Worm (Caenorhabditis elegans) whole organism, L3 larva: ENCODE data around the gene srw-137.
A peak's percentile ranks its signal among the peaks of the same experiment; 100 is the strongest.

Experiments
- R02D3.7 ChIP-seq: fragments of 150-350 bp; optimal IDR thresholded peaks from 2 replicates; lab custom pipeline; 2014; ENCODE audit warnings: missing biosample characterization, missing genetic modification characterization
- ZK546.5 ChIP-seq: sonication (generic microtip); optimal IDR thresholded peaks from 2 replicates; lab custom pipeline; 2017; ENCODE audit warnings: missing biosample characterization, missing genetic modification characterization
- aly-2 ChIP-seq: fragments of 150-350 bp; optimal IDR thresholded peaks from 2 replicates; lab custom pipeline; 2014; ENCODE audit warnings: missing biosample characterization, missing genetic modification characterization
- ceh-16 ChIP-seq: sonication (generic microtip); optimal IDR thresholded peaks from 2 replicates; lab custom pipeline; 2017; ENCODE audit warnings: missing biosample characterization, missing genetic modification characterization
- ceh-28 ChIP-seq: fragments of 150-350 bp; optimal IDR thresholded peaks from 2 replicates; lab custom pipeline; 2014; ENCODE audit warnings: missing biosample characterization, missing genetic modification reagents, missing genetic modification characterization
- ceh-82 ChIP-seq: fragments of 150-350 bp; optimal IDR thresholded peaks from 2 replicates; lab custom pipeline; 2014; ENCODE audit warnings: missing biosample characterization, missing genetic modification characterization
- ceh-9 ChIP-seq: sonication (generic microtip); optimal IDR thresholded peaks from 2 replicates; lab custom pipeline; 2018; ENCODE audit warnings: missing biosample characterization, missing genetic modification characterization
- daf-12 ChIP-seq: fragments of 150-350 bp; optimal IDR thresholded peaks from 2 replicates; lab custom pipeline; 2014; ENCODE audit warnings: missing biosample characterization, missing genetic modification reagents, missing genetic modification characterization
- egl-27 ChIP-seq: sonication (generic microtip); optimal IDR thresholded peaks from 4 replicates; lab custom pipeline; 2017; ENCODE audit warnings: missing biosample characterization, missing genetic modification reagents, missing genetic modification characterization
- egl-5 ChIP-seq: fragments of 150-350 bp; optimal IDR thresholded peaks from 2 replicates; lab custom pipeline; 2017; ENCODE audit warnings: missing biosample characterization, missing genetic modification reagents, missing genetic modification characterization, inconsistent platforms
- elt-1 ChIP-seq: fragments of 150-350 bp; optimal IDR thresholded peaks from 2 replicates; lab custom pipeline; 2014; ENCODE audit warnings: missing biosample characterization, missing genetic modification characterization
- elt-2 ChIP-seq: sonication (generic microtip); optimal IDR thresholded peaks from 2 replicates; lab custom pipeline; 2016; ENCODE audit warnings: missing genetic modification reagents, mild to moderate bottlenecking, missing genetic modification characterization, missing compliant biosample characterization
- elt-3 ChIP-seq, 3 experiments: fragments of 150-350 bp in 1 of 3; sonication (generic microtip) in 2 of 3; optimal IDR thresholded peaks; 2 replicates in 2 of 3; 4 replicates in 1 of 3; lab custom pipeline; 2014 to 2017; ENCODE audit warnings: missing biosample characterization in 3 of 3, missing genetic modification characterization in 3 of 3
- eor-1 ChIP-seq, 2 experiments: fragments of 150-350 bp; optimal IDR thresholded peaks; 2 replicates each; lab custom pipeline; 2014 to 2018; ENCODE audit warnings: missing biosample characterization in 2 of 2, missing genetic modification characterization in 2 of 2
- fkh-2 ChIP-seq: fragments of 150-350 bp; optimal IDR thresholded peaks from 2 replicates; lab custom pipeline; 2014; ENCODE audit warnings: missing biosample characterization, missing genetic modification reagents, missing genetic modification characterization
- fos-1 ChIP-seq: fragments of 150-350 bp; optimal IDR thresholded peaks from 2 replicates; lab custom pipeline; 2014; ENCODE audit warnings: missing biosample characterization, missing genetic modification characterization
- hmg-11 ChIP-seq: sonication (generic microtip); optimal IDR thresholded peaks from 2 replicates; lab custom pipeline; 2016; ENCODE audit warnings: missing genetic modification characterization, missing compliant biosample characterization
- jun-1 ChIP-seq: fragments of 150-350 bp; optimal IDR thresholded peaks from 2 replicates; lab custom pipeline; 2014; ENCODE audit warnings: missing biosample characterization, missing genetic modification reagents, missing genetic modification characterization
- lin-15B ChIP-seq: fragments of 150-350 bp; optimal IDR thresholded peaks from 2 replicates; lab custom pipeline; 2014; ENCODE audit warnings: missing biosample characterization, missing genetic modification characterization
- lsy-12 ChIP-seq: sonication (generic microtip); optimal IDR thresholded peaks from 2 replicates; lab custom pipeline; 2016; ENCODE audit warnings: mild to moderate bottlenecking, missing genetic modification characterization, missing compliant biosample characterization
- mdl-1 ChIP-seq: fragments of 150-350 bp; optimal IDR thresholded peaks from 2 replicates; lab custom pipeline; 2014; ENCODE audit warnings: missing biosample characterization, missing genetic modification characterization
- nfya-1 ChIP-seq: sonication (generic microtip); optimal IDR thresholded peaks from 2 replicates; lab custom pipeline; 2017; ENCODE audit warnings: missing genetic modification characterization, mild to moderate bottlenecking, missing compliant biosample characterization, antibody characterized with exemption, moderate library complexity; ENCODE audit not compliant: insufficient read depth
- nhr-11 ChIP-seq: fragments of 150-350 bp; optimal IDR thresholded peaks from 2 replicates; lab custom pipeline; 2014; ENCODE audit warnings: missing biosample characterization, missing genetic modification characterization
- nhr-23 ChIP-seq: fragments of 150-350 bp; optimal IDR thresholded peaks from 2 replicates; lab custom pipeline; 2014; ENCODE audit warnings: missing biosample characterization, missing genetic modification reagents, missing genetic modification characterization
- nhr-237 ChIP-seq: fragments of 150-350 bp; optimal IDR thresholded peaks from 2 replicates; lab custom pipeline; 2014; ENCODE audit warnings: missing biosample characterization, missing genetic modification characterization
- nhr-25 ChIP-seq: sonication (generic microtip); optimal IDR thresholded peaks from 2 replicates; lab custom pipeline; 2017; ENCODE audit warnings: missing biosample characterization, missing genetic modification characterization
- nhr-43 ChIP-seq: sonication (generic microtip); optimal IDR thresholded peaks from 2 replicates; lab custom pipeline; 2016; ENCODE audit warnings: mild to moderate bottlenecking, missing genetic modification characterization, missing compliant biosample characterization; ENCODE audit not compliant: poor library complexity, severe bottlenecking
- nhr-67 ChIP-seq: fragments of 150-350 bp; optimal IDR thresholded peaks from 2 replicates; lab custom pipeline; 2014; ENCODE audit warnings: missing biosample characterization, missing genetic modification characterization
- pqm-1 ChIP-seq: fragments of 150-350 bp; optimal IDR thresholded peaks from 2 replicates; lab custom pipeline; 2017; ENCODE audit warnings: missing biosample characterization, missing genetic modification characterization, inconsistent platforms
- snpc-4 ChIP-seq: fragments of 150-350 bp; optimal IDR thresholded peaks from 2 replicates; lab custom pipeline; 2014; ENCODE audit warnings: missing biosample characterization, missing genetic modification characterization
- tbx-2 ChIP-seq: sonication (generic microtip); optimal IDR thresholded peaks from 2 replicates; lab custom pipeline; 2016; ENCODE audit warnings: mild to moderate bottlenecking, missing genetic modification characterization, missing compliant biosample characterization
- unc-39 ChIP-seq: sonication (generic microtip); optimal IDR thresholded peaks from 4 replicates; lab custom pipeline; 2017; ENCODE audit warnings: missing biosample characterization, missing genetic modification characterization
- unc-62 ChIP-seq: fragments of 150-350 bp; sonication (generic microtip); optimal IDR thresholded peaks from 4 replicates; lab custom pipeline; 2014; ENCODE audit warnings: missing biosample characterization, missing genetic modification reagents, missing genetic modification characterization
- zag-1 ChIP-seq: fragments of 150-350 bp; optimal IDR thresholded peaks from 2 replicates; lab custom pipeline; 2014; ENCODE audit warnings: missing biosample characterization, missing genetic modification characterization
- ztf-11 ChIP-seq: fragments of 150-350 bp; optimal IDR thresholded peaks from 2 replicates; lab custom pipeline; 2014; ENCODE audit warnings: missing biosample characterization, missing genetic modification characterization
- ztf-4 ChIP-seq: fragments of 150-350 bp; optimal IDR thresholded peaks from 2 replicates; lab custom pipeline; 2014; ENCODE audit warnings: missing biosample characterization, missing genetic modification characterization

The srw-137 gene

DNA sequence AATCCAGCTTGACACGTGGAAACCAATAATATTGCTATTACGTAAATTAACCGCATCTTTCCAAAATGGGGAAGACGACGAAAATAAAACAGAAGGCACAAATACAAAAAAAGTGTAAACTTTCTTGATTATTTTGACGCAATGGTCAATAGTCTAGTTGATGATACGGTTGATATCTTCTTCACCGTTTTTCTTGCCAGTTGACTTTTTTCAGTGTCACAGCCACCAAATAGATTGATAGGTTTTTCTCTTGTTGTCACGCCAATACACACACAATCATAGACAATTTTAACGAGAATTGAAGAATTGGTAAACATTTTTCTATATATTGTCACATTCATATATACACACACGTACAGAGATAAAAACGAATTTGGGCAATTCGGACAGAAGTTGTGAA is 34.2 kb downstream of the srw-137 start, which contains the start of gene zmp-3:
TSS of gene zmp-3 (minus strand) at position 101 of the 400 bp plus-strand sequence.
- no peak for TF ChIP-seq lsy-12
- no peak for TF ChIP-seq nhr-237
- no peak for TF ChIP-seq ceh-16 (tag; lab: Kevin White, UChicago)
- no peak for TF ChIP-seq pqm-1 (tag; lab: Kevin White, UChicago)
- TF ChIP-seq elt-3 (tag; optimal IDR thresholded peaks at IDR 0.05; lab: Kevin White, UChicago): no peak
- TF ChIP-seq nhr-25: no peak
- no peak for TF ChIP-seq fos-1 (tag; lab: Kevin White, UChicago)
- TF ChIP-seq egl-27 (tag; lab: Kevin White, UChicago): no peak
- no peak for TF ChIP-seq ceh-9 (tag; lab: Kevin White, UChicago)
- TF ChIP-seq unc-62 (GFP tag; lab: Kevin White, UChicago): no peak
- no peak for TF ChIP-seq mdl-1
- no peak for TF ChIP-seq nfya-1 (tag; lab: Kevin White, UChicago)
- no peak for TF ChIP-seq ZK546.5 (tag; lab: Kevin White, UChicago)
- TF ChIP-seq jun-1 (tag; lab: Kevin White, UChicago): no peak
- TF ChIP-seq unc-39 (tag; lab: Kevin White, UChicago): no peak
- no peak for TF ChIP-seq nhr-11
- TF ChIP-seq, all 47 proteins: peak for 0

DNA sequence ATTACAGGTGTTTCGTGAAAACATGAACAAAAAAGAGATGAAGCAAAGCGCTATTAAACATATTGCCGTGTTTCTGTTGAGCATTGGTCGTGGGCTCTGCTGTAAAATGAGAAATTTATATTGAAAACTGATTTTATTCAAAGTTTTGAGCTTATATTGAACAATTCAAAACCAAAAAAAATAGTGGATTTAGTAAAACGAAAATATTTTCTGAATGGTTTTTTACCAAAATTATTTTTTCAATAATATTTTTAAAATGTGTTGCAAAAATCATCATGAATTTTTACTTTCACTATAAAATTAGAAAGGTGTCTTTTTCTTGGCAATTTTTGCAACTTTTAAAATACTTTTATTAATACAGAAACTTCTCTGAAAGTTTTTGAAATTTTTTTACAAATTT is 40.5 kb downstream of the srw-137 start, which contains the start of gene C31B8.7:
TSS of gene C31B8.7 (minus strand) at position 101 of the 400 bp plus-strand sequence.
- TF ChIP-seq elt-1 (tag; lab: Kevin White, UChicago) (no peak), ztf-4 (no peak), zag-1 (no peak), nhr-25 (no peak), mdl-1 (no peak), snpc-4 (tag; lab: Kevin White, UChicago) (no peak), nhr-237 (no peak)

DNA sequence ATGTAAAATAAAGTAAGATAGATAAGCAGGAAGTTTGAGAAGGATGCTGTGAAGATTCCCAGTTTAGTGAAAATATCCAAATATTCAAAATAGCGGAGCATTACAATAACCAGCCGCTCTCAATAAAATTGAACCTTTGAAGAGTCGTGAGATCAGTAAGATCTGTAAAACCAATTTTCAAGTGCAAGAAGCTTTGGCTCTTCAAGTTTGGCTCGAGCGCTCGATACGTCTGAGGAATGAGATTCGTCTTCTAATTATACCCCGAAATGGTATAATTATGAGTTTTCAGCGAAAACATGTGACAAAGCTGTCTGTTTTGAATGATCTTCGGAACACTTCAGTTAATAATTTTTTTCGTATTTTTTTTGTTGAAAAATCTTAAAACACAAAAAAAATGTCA is 43.9 kb downstream of the srw-137 start, which contains the start of gene str-46:
TSS of gene str-46 (minus strand) at position 101 of the 400 bp plus-strand sequence.
- TF ChIP-seq tbx-2 (no peak), ztf-11 (tag; lab: Kevin White, UChicago) (no peak), aly-2 (tag; lab: Kevin White, UChicago) (no peak), daf-12 (tag; lab: Kevin White, UChicago) (no peak), fkh-2 (no peak), jun-1 (tag; lab: Kevin White, UChicago) (no peak), elt-1 (tag; lab: Kevin White, UChicago) (no peak), egl-5 (tag; lab: Kevin White, UChicago) (no peak), nhr-23 (tag; lab: Kevin White, UChicago) (no peak), fos-1 (tag; lab: Kevin White, UChicago) (no peak)

DNA sequence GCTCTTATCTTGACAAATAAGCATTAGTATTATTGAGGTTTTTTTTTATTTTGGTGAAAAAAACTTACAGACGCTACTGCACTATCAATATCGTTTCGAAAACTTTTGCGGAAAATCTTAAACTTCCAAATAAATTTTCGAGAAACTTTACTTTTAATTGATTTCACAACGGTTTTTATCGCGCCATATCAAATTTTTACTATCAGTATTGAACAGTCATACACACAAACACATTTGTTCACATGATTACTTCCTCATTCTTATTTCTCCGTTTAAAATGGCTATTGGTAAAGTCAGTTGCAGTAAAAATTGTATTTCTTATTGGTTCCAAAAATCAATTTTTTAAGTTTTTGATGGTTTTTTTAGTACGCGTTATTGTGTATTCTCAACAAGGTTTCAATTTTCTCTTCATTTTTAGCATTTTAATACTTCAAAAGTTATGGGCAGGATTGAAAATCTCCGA is 47.5 kb downstream of the srw-137 start, which contains the start of gene pals-32:
TSS of gene pals-32 (plus strand) at position 413 of the 463 bp plus-strand sequence.
- TF ChIP-seq nhr-67 (no peak), nhr-25 (no peak), elt-2 (tag; lab: Kevin White, UChicago) (peak; percentile 51), pqm-1 (tag; lab: Kevin White, UChicago) (no peak), ceh-28 (tag; lab: Kevin White, UChicago) (no peak)

DNA sequence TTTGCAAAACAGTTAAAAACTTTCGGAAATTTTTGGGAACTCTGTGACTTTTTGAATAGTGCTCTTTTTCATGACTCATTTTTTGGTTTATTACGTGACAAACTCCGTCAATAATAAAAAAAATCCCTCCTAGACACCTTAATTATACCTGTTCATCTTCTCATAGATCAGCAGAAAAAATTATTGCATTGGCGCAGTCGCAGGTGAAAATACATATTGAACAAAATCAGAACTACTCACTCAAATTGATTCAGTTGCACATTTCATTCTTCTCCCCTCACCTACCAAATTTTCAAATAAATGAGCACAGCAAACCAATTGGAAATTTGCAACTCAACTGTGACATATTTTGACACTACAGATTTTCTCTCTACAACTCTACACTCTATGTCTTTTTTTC is 50.8 kb downstream of the srw-137 start, which contains the start of gene srh-127:
TSS of gene srh-127 (plus strand) at position 301 of the 400 bp plus-strand sequence.
- TF ChIP-seq fkh-2 (no peak), elt-3 (tag; optimal IDR thresholded peaks at IDR 0.05; lab: Kevin White, UChicago) (no peak), jun-1 (tag; lab: Kevin White, UChicago) (no peak), hmg-11 (tag; lab: Kevin White, UChicago) (no peak), unc-62 (GFP tag; lab: Kevin White, UChicago) (no peak), ceh-82 (tag; lab: Kevin White, UChicago) (no peak), nhr-25 (no peak), nhr-43 (tag; lab: Kevin White, UChicago) (no peak), lin-15B (tag; lab: Kevin White, UChicago) (no peak), nhr-67 (no peak), R02D3.7 (tag; lab: Kevin White, UChicago) (no peak), snpc-4 (tag; lab: Kevin White, UChicago) (no peak), eor-1 (tag; optimal IDR thresholded peaks at IDR 0.05; lab: Kevin White, UChicago) (no peak), mdl-1 (no peak), egl-27 (tag; lab: Kevin White, UChicago) (no peak)
